Worm (Caenorhabditis elegans): ENCODE data around the gene Y71H2AM.25.

- TF ChIP-seq ama-1 (optimal IDR thresholded peaks at IDR 0.05) (peak; percentile 71), ZK546.5 (tag; optimal IDR thresholded peaks at IDR 0.05) (peak; percentile 60), lsy-2 (tag; optimal IDR thresholded peaks at IDR 0.05) (peak; percentile 92 to 98), ceh-82 (tag; optimal IDR thresholded peaks at IDR 0.05) (peak; percentile 84)
Measured at ce11 chrIII:2785840-2786239, 16.4 kb upstream of the Y71H2AM.25 start, which contains the start of gene Y71H2AM.20.

Data from whole organism, L2 larva.